Fruit fly (Drosophila melanogaster) whole organism, wandering third instar larva: ENCODE data around the gene CG8630.

ENCODE experiments used
- Abd-B ChIP-seq: fragments of >200 bp; optimal IDR thresholded peaks from 2 replicates; lab custom pipeline; 2017; ENCODE audit warnings: missing biosample characterization, missing genetic modification characterization
- Jra ChIP-seq: sonication (Bioruptor generic); optimal IDR thresholded peaks from 2 replicates; lab custom pipeline; 2016; ENCODE audit warnings: missing biosample characterization, missing genetic modification characterization
- Vsx2 ChIP-seq: fragments of 200-300, 225-300 bp; sonication (Bioruptor generic); optimal IDR thresholded peaks from 2 replicates; lab custom pipeline; 2018; ENCODE audit warnings: missing biosample characterization, missing genetic modification characterization; ENCODE audit not compliant: partially characterized antibody
- br ChIP-seq: fragments of 200-800 bp; sonication (Bioruptor generic); optimal IDR thresholded peaks from 2 replicates; lab custom pipeline; 2016; ENCODE audit warnings: missing biosample characterization, missing genetic modification characterization
- dl ChIP-seq, 2 experiments: fragments of 175-275, 200-275 bp in 1 of 2; fragments of 200-275 bp in 1 of 2; sonication (Bioruptor generic); optimal IDR thresholded peaks; lab custom pipeline; 2018; ENCODE audit warnings: mild to moderate bottlenecking in 2 of 2, missing biosample characterization in 2 of 2, missing genetic modification characterization in 2 of 2, moderate library complexity in 2 of 2; ENCODE audit not compliant: partially characterized antibody in 2 of 2, insufficient read depth in 1 of 2
- lola ChIP-seq: fragments of >200 bp; optimal IDR thresholded peaks from 2 replicates; lab custom pipeline; 2017; ENCODE audit warnings: missing biosample characterization, missing genetic modification characterization
- usp ChIP-seq: fragments of >200 bp; optimal IDR thresholded peaks from 2 replicates; lab custom pipeline; 2017; ENCODE audit warnings: missing biosample characterization, missing genetic modification characterization

DNA sequence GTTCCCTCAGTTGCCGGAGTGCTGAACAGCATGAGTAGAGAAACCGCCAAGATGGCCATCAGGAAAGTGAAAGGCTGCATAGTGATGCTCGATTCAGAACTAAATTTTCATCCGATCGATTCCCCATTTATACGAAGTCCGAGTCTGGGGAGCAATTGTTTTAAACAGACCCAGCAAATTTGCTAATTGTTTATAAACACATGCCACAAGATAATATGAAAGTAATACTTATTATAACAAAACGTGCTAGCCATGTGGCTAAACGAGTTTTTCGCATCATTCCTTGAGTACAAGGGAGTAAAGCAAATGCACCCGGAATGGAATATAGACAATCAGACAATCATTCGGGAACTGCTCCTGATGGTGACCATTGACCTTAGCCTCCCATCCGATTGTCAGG lies 33.6 kb downstream of the CG8630 start, which contains the start of gene CG44142:
- TF ChIP-seq Abd-B (GFP tag; lab: Kevin White, UChicago) (no peak), dl (GFP tag; optimal IDR thresholded peaks at IDR 0.05; lab: Kevin White, UChicago; ENCODE audit: insufficient read depth in 1 of 2, partially characterized antibody in 2 of 2) (no peak), lola (GFP tag; lab: Kevin White, UChicago) (no peak), Vsx2 (GFP tag; lab: Kevin White, UChicago) (no peak), br (no peak), usp (no peak), Jra (GFP tag; lab: Kevin White, UChicago) (no peak)
